Worm (Caenorhabditis elegans): Measurements from ENCODE around the gene F41G3.18.
A peak's percentile ranks its signal among the peaks of the same experiment; 100 is the strongest.

F41G3.18 gene

ce11 chrII:6768014-6768413 is at the start of gene F41G3.18:
Gene F41G3.18, plus strand, starts transcription at chrII:6768314.
- TF ChIP-seq elt-2 (tag; optimal IDR thresholded peaks at IDR 0.05) (peak; percentile 41), ztf-11 (tag; optimal IDR thresholded peaks at IDR 0.05) (no peak), jun-1 (tag; optimal IDR thresholded peaks at IDR 0.05) (no peak)

ce11 chrII:6721581-6721980 is 46.5 kb upstream of the F41G3.18 start:
- no peak for TF ChIP-seq nhr-67 (tag; optimal IDR thresholded peaks at IDR 0.05)
- no peak for TF ChIP-seq ztf-11 (tag; optimal IDR thresholded peaks at IDR 0.05)
- TF ChIP-seq hmg-11 (tag; optimal IDR thresholded peaks at IDR 0.05), result peak; percentile 38
- TF ChIP-seq nfya-1 (tag; optimal IDR thresholded peaks at IDR 0.05; ENCODE audit: insufficient read depth), result peak; percentile 48
- TF ChIP-seq pha-4 (tag; optimal IDR thresholded peaks at IDR 0.05), result peak; percentile 44
- peak; percentile 36 for TF ChIP-seq lsy-12 (tag; optimal IDR thresholded peaks at IDR 0.05)
- TF ChIP-seq lin-39 (tag; optimal IDR thresholded peaks at IDR 0.05), result peak; percentile 14

- no peak for TF ChIP-seq zag-1 (tag; optimal IDR thresholded peaks at IDR 0.05)
- TF ChIP-seq nfya-1 (tag; optimal IDR thresholded peaks at IDR 0.05; ENCODE audit: insufficient read depth), result no peak
- no peak for TF ChIP-seq egl-27 (tag; optimal IDR thresholded peaks at IDR 0.05)
- no peak for TF ChIP-seq mml-1 (tag; optimal IDR thresholded peaks at IDR 0.05)
- peak; percentile 40 for TF ChIP-seq egl-5 (tag; optimal IDR thresholded peaks at IDR 0.05)
Measured at ce11 chrII:6726814-6727213, 41.3 kb upstream of the F41G3.18 start.

- no peak for TF ChIP-seq ama-1 (optimal IDR thresholded peaks at IDR 0.05)
- TF ChIP-seq daf-12 (tag; optimal IDR thresholded peaks at IDR 0.05), result no peak
- TF ChIP-seq fkh-10 (GFP tag; optimal IDR thresholded peaks at IDR 0.05), result no peak
- TF ChIP-seq nfya-1 (tag; optimal IDR thresholded peaks at IDR 0.05; ENCODE audit: insufficient read depth), result peak; percentile 46
- no peak for TF ChIP-seq nhr-77 (tag; optimal IDR thresholded peaks at IDR 0.05)
- peak; percentile 21 for TF ChIP-seq hmg-11 (tag; optimal IDR thresholded peaks at IDR 0.05)
Measured at ce11 chrII:6729331-6729730, 38.8 kb upstream of the F41G3.18 start, which contains the start of gene T14B4.8. Gene T14B4.8, minus strand, starts transcription at chrII:6729390.

ce11 chrII:6733718-6734117 is 34.4 kb upstream of the F41G3.18 start, which contains the start of gene T14B4.9:
Gene T14B4.9, minus strand, starts transcription at chrII:6733818.
- TF ChIP-seq ztf-4 (tag; optimal IDR thresholded peaks at IDR 0.05), result no peak
- no peak for TF ChIP-seq sea-2 (GFP tag; optimal IDR thresholded peaks at IDR 0.05)
- no peak for TF ChIP-seq fkh-10 (GFP tag; optimal IDR thresholded peaks at IDR 0.05)
- no peak for TF ChIP-seq lsy-12 (tag; optimal IDR thresholded peaks at IDR 0.05)
- TF ChIP-seq ZK546.5 (tag; optimal IDR thresholded peaks at IDR 0.05), result no peak
- TF ChIP-seq R02D3.7 (tag; optimal IDR thresholded peaks at IDR 0.05), result no peak
- TF ChIP-seq mdl-1 (tag; optimal IDR thresholded peaks at IDR 0.05), result no peak
- TF ChIP-seq pha-4 (tag; optimal IDR thresholded peaks at IDR 0.05), result no peak
- no peak for TF ChIP-seq lin-15B (tag; optimal IDR thresholded peaks at IDR 0.05)
- TF ChIP-seq egl-27 (tag; optimal IDR thresholded peaks at IDR 0.05), result no peak
- no peak for TF ChIP-seq fkh-2 (tag; optimal IDR thresholded peaks at IDR 0.05)
- TF ChIP-seq snpc-4 (tag; optimal IDR thresholded peaks at IDR 0.05), result no peak
- TF ChIP-seq nfya-1 (tag; optimal IDR thresholded peaks at IDR 0.05; ENCODE audit: insufficient read depth), result no peak
- TF ChIP-seq lin-39 (tag; optimal IDR thresholded peaks at IDR 0.05), result no peak
- TF ChIP-seq nhr-28 (tag; optimal IDR thresholded peaks at IDR 0.05), result no peak
- TF ChIP-seq ceh-9 (tag; optimal IDR thresholded peaks at IDR 0.05), result no peak
- TF ChIP-seq nhr-67 (tag; optimal IDR thresholded peaks at IDR 0.05), result no peak
- no peak for TF ChIP-seq egl-5 (tag; optimal IDR thresholded peaks at IDR 0.05)
- TF ChIP-seq unc-62 (GFP tag; optimal IDR thresholded peaks at IDR 0.05), result no peak

ce11 chrII:6734674-6735073 is 33.4 kb upstream of the F41G3.18 start, which contains the start of gene T14B4.3:
Gene T14B4.3, plus strand, starts transcription at chrII:6734937.
- TF ChIP-seq lsy-12 (tag; optimal IDR thresholded peaks at IDR 0.05) (peak; percentile 15), egl-5 (tag; optimal IDR thresholded peaks at IDR 0.05) (peak; percentile 21), elt-3 (tag; optimal IDR thresholded peaks at IDR 0.05) (no peak), lin-15B (tag; optimal IDR thresholded peaks at IDR 0.05) (peak; percentile 87), nhr-23 (tag; optimal IDR thresholded peaks at IDR 0.05) (peak; percentile 44), hmg-11 (tag; optimal IDR thresholded peaks at IDR 0.05) (no peak), pha-4 (tag; optimal IDR thresholded peaks at IDR 0.05) (peak; percentile 93), nhr-43 (tag; optimal IDR thresholded peaks at IDR 0.05; ENCODE audit: poor library complexity, severe bottlenecking) (peak; percentile 69), snpc-4 (tag; optimal IDR thresholded peaks at IDR 0.05) (peak; percentile 25), elt-2 (tag; optimal IDR thresholded peaks at IDR 0.05) (peak; percentile 27), lin-39 (tag; optimal IDR thresholded peaks at IDR 0.05) (peak; percentile 17), nfya-1 (tag; optimal IDR thresholded peaks at IDR 0.05; ENCODE audit: insufficient read depth) (peak; percentile 69), nhr-25 (tag; optimal IDR thresholded peaks at IDR 0.05) (peak; percentile 54), ceh-82 (tag; optimal IDR thresholded peaks at IDR 0.05) (no peak), pqm-1 (tag; optimal IDR thresholded peaks at IDR 0.05) (peak; percentile 54)
